Fruit fly (Drosophila melanogaster): ENCODE measurements around the gene Dlic.

- no peak for TF ChIP-seq CG8478 (optimal IDR thresholded peaks at IDR 0.05)
- no peak for TF ChIP-seq CTCF (optimal IDR thresholded peaks at IDR 0.05)
These were observed 21.9 kb upstream of the Dlic start, which contains the start of gene CG44385 for dm6 chrX:11132312-11132711.

All from S2 (cell line).